Fruit fly (Drosophila melanogaster) whole organism, embryonic: ENCODE data around the gene kay.
A peak's percentile ranks its signal among the peaks of the same experiment; 100 is the strongest.

Experiments used
- Adf1 ChIP-seq: fragments of 200-800 bp; sonication (Bioruptor generic); IDR thresholded peaks from 2 replicates; pipeline ENCODE4 v1.3.6; 2022; ENCODE audit warnings: missing biosample characterization, missing genetic modification characterization
- Awh ChIP-seq: fragments of 200-800 bp; sonication (Bioruptor generic); IDR thresholded peaks from 2 replicates; pipeline ENCODE4, ENCODE4 v1.3.6; 2022; ENCODE audit warnings: missing biosample characterization, missing genetic modification characterization
- B-H2 ChIP-seq: fragments of 200-800 bp; sonication (Bioruptor generic); optimal IDR thresholded peaks from 2 replicates; lab custom pipeline; 2018; ENCODE audit warnings: missing biosample characterization, mild to moderate bottlenecking, missing genetic modification characterization
- Blimp-1 ChIP-seq: fragments of 200-800 bp; sonication (Bioruptor generic); optimal IDR thresholded peaks from 3 replicates; lab custom pipeline; 2018; ENCODE audit warnings: missing biosample characterization, missing genetic modification characterization, mild to moderate bottlenecking, moderate library complexity, missing genetic modification reagents
- CG10209 ChIP-seq: fragments of 200-800 bp; sonication (Bioruptor generic); optimal IDR thresholded peaks from 3 replicates; lab custom pipeline; 2017; ENCODE audit warnings: missing biosample characterization, mild to moderate bottlenecking, missing genetic modification characterization, missing genetic modification reagents
- CG10959 ChIP-seq: fragments of 200-800 bp; sonication (Bioruptor generic); IDR thresholded peaks from 2 replicates; pipeline ENCODE4 v1.3.6; 2022; ENCODE audit warnings: missing biosample characterization, missing genetic modification characterization
- CG11560 ChIP-seq: fragments of 200-800 bp; sonication (Bioruptor generic); IDR thresholded peaks from 3 replicates; pipeline ENCODE4 v1.3.6; 2022; ENCODE audit warnings: missing biosample characterization, missing genetic modification characterization
- CG11723 ChIP-seq: fragments of 200-800 bp; sonication (Bioruptor generic); optimal IDR thresholded peaks from 2 replicates; lab custom pipeline; 2017; ENCODE audit warnings: missing biosample characterization, mild to moderate bottlenecking, missing genetic modification characterization
- CG13775 ChIP-seq: fragments of 200-800 bp; sonication (Bioruptor generic); optimal IDR thresholded peaks from 3 replicates; lab custom pipeline; 2017; ENCODE audit warnings: missing biosample characterization, mild to moderate bottlenecking, missing genetic modification characterization
- CG14014 ChIP-seq: fragments of 200-800 bp; sonication (Bioruptor generic); IDR thresholded peaks from 2 replicates; pipeline ENCODE4 v1.3.6; 2022; ENCODE audit warnings: missing biosample characterization, missing genetic modification characterization
- CG14860 ChIP-seq: fragments of 200-800 bp; sonication (Bioruptor generic); IDR thresholded peaks from 3 replicates; pipeline ENCODE4 v1.3.6; 2022; ENCODE audit warnings: missing biosample characterization, missing genetic modification characterization; ENCODE audit not compliant: partially characterized antibody
- CG14965 ChIP-seq: fragments of 200-800 bp; sonication (Bioruptor generic); optimal IDR thresholded peaks from 2 replicates; lab custom pipeline; 2016; ENCODE audit warnings: missing biosample characterization, missing genetic modification characterization, borderline replicate concordance
- CG15696 ChIP-seq: fragments of 200-800 bp; sonication (Bioruptor generic); optimal IDR thresholded peaks from 2 replicates; lab custom pipeline; 2019; ENCODE audit warnings: missing biosample characterization, mild to moderate bottlenecking, missing genetic modification characterization, moderate library complexity
- CG2129 ChIP-seq: fragments of 200-800 bp; sonication (Bioruptor generic); IDR thresholded peaks from 2 replicates; pipeline ENCODE4 v1.3.6; 2022; ENCODE audit warnings: missing biosample characterization, missing genetic modification characterization; ENCODE audit not compliant: partially characterized antibody
- CG32767 ChIP-seq: fragments of 200-800 bp; sonication (Bioruptor generic); IDR thresholded peaks from 2 replicates; pipeline ENCODE4 v1.3.6; 2022; ENCODE audit warnings: missing biosample characterization, missing genetic modification characterization
- CG34224 ChIP-seq: fragments of 200-800 bp; sonication (Bioruptor generic); IDR thresholded peaks from 3 replicates; pipeline ENCODE4 v1.3.6; 2022; ENCODE audit warnings: missing biosample characterization, missing genetic modification characterization; ENCODE audit not compliant: partially characterized antibody
- CG3726 ChIP-seq: fragments of 200-800 bp; sonication (Bioruptor generic); IDR thresholded peaks from 3 replicates; pipeline ENCODE4, ENCODE4 v1.3.6; 2022; ENCODE audit warnings: missing biosample characterization, missing genetic modification characterization
- CG6854 ChIP-seq: fragments of 200-800 bp; sonication (Bioruptor generic); optimal IDR thresholded peaks from 3 replicates; lab custom pipeline; 2017; ENCODE audit warnings: missing biosample characterization, mild to moderate bottlenecking, missing genetic modification characterization
- CG7372 ChIP-seq: fragments of 200-800 bp; sonication (Bioruptor generic); IDR thresholded peaks from 2 replicates; pipeline ENCODE4 v1.3.6; 2022; ENCODE audit warnings: missing biosample characterization, missing genetic modification characterization
- CG7928 ChIP-seq: fragments of 200-800 bp; sonication (Bioruptor generic); optimal IDR thresholded peaks from 2 replicates; lab custom pipeline; 2017; ENCODE audit warnings: missing biosample characterization, mild to moderate bottlenecking, missing genetic modification characterization
- CrebB ChIP-seq: fragments of 200-800 bp; sonication (Bioruptor generic); optimal IDR thresholded peaks from 3 replicates; lab custom pipeline; 2018; ENCODE audit warnings: missing biosample characterization, mild to moderate bottlenecking, missing genetic modification characterization
- Doc2 ChIP-seq: fragments of 200-800 bp; sonication (Bioruptor generic); IDR thresholded peaks from 2 replicates; pipeline ENCODE4 v1.3.6; 2022; ENCODE audit warnings: missing biosample characterization, missing genetic modification characterization
- Fer3 ChIP-seq: fragments of 200-800 bp; sonication (Bioruptor generic); optimal IDR thresholded peaks from 2 replicates; lab custom pipeline; 2018; ENCODE audit warnings: missing biosample characterization, mild to moderate bottlenecking, missing genetic modification characterization, moderate library complexity
- HLH54F ChIP-seq: fragments of 200-800 bp; sonication (Bioruptor generic); optimal IDR thresholded peaks from 3 replicates; lab custom pipeline; 2016; ENCODE audit warnings: missing biosample characterization, missing genetic modification characterization
- Hr3 ChIP-seq: fragments of 200-800 bp; sonication (Bioruptor generic); optimal IDR thresholded peaks from 3 replicates; lab custom pipeline; 2016; ENCODE audit warnings: missing biosample characterization, missing genetic modification characterization
- Kr ChIP-seq: fragments of 200-800 bp; sonication (Bioruptor generic); optimal IDR thresholded peaks from 2 replicates; lab custom pipeline; 2017; ENCODE audit warnings: missing biosample characterization, mild to moderate bottlenecking, missing genetic modification characterization
- Mes4 ChIP-seq: fragments of 200-800 bp; sonication (Bioruptor generic); optimal IDR thresholded peaks from 2 replicates; lab custom pipeline; 2016; ENCODE audit warnings: missing biosample characterization, missing genetic modification characterization
- Myb ChIP-seq: fragments of 200-800 bp; sonication (Bioruptor generic); optimal IDR thresholded peaks from 2 replicates; lab custom pipeline; 2016; ENCODE audit warnings: missing biosample characterization, missing genetic modification characterization
- NFAT ChIP-seq: fragments of 200-800 bp; sonication (Bioruptor generic); IDR thresholded peaks from 2 replicates; pipeline ENCODE4 v1.3.6; 2022; ENCODE audit warnings: missing biosample characterization, missing genetic modification characterization
- Side ChIP-seq: fragments of 200-800 bp; sonication (Bioruptor generic); optimal IDR thresholded peaks from 2 replicates; lab custom pipeline; 2016; ENCODE audit warnings: missing biosample characterization, missing genetic modification characterization
- Sin3A ChIP-seq: fragments of >200 bp; optimal IDR thresholded peaks from 2 replicates; lab custom pipeline; 2018
- Sox100B ChIP-seq: fragments of 200-800 bp; sonication (Bioruptor generic); optimal IDR thresholded peaks from 3 replicates; lab custom pipeline; 2018; ENCODE audit warnings: missing biosample characterization, mild to moderate bottlenecking, missing genetic modification characterization
- al ChIP-seq: fragments of 200-800 bp; sonication (Bioruptor generic); IDR thresholded peaks from 2 replicates; pipeline ENCODE4 v1.3.6; 2022; ENCODE audit warnings: missing biosample characterization, missing genetic modification characterization
- btn ChIP-seq: fragments of 200-800 bp; sonication (Bioruptor generic); optimal IDR thresholded peaks from 2 replicates; lab custom pipeline; 2016; ENCODE audit warnings: missing biosample characterization, missing genetic modification characterization
- cas ChIP-seq: fragments of 200-800 bp; sonication (Bioruptor generic); IDR thresholded peaks from 2 replicates; pipeline ENCODE4 v1.3.6; 2022; ENCODE audit warnings: missing biosample characterization, missing genetic modification characterization
- cg ChIP-seq: fragments of 200-800 bp; sonication (Bioruptor generic); optimal IDR thresholded peaks from 3 replicates; lab custom pipeline; 2019; ENCODE audit warnings: missing biosample characterization, mild to moderate bottlenecking, missing genetic modification characterization, moderate library complexity
- dmrt11E ChIP-seq: fragments of 200-800 bp; sonication (Bioruptor generic); optimal IDR thresholded peaks from 3 replicates; lab custom pipeline; 2018; ENCODE audit warnings: missing biosample characterization, mild to moderate bottlenecking, missing genetic modification characterization, moderate library complexity
- dmrt99B ChIP-seq: fragments of 200-800 bp; sonication (Bioruptor generic); optimal IDR thresholded peaks from 2 replicates; lab custom pipeline; 2018; ENCODE audit warnings: missing biosample characterization, mild to moderate bottlenecking, missing genetic modification characterization, moderate library complexity
- dysf ChIP-seq: fragments of 200-800 bp; sonication (Bioruptor generic); IDR thresholded peaks from 3 replicates; pipeline ENCODE4 v1.3.6; 2022; ENCODE audit warnings: missing biosample characterization, missing genetic modification characterization
- ewg ChIP-seq: fragments of 200-800 bp; sonication (Bioruptor generic); optimal IDR thresholded peaks from 3 replicates; lab custom pipeline; 2017; ENCODE audit warnings: mild to moderate bottlenecking, missing biosample characterization, missing genetic modification reagents, missing genetic modification characterization
- exex ChIP-seq: fragments of 200-800 bp; sonication (Bioruptor generic); optimal IDR thresholded peaks from 4 replicates; lab custom pipeline; 2018; ENCODE audit warnings: missing biosample characterization, mild to moderate bottlenecking, missing genetic modification characterization, moderate library complexity
- hkb ChIP-seq, 2 experiments: fragments of 200-800 bp in 1 of 2; fragments of >200 bp in 1 of 2; sonication (Bioruptor generic) in 1 of 2; IDR thresholded peaks in 1 of 2; optimal IDR thresholded peaks in 1 of 2; 2 replicates each; pipeline versions ENCODE4 v1.3.6 to Lab custom; 2017 to 2022; ENCODE audit warnings: missing biosample characterization in 1 of 2, missing genetic modification characterization in 1 of 2
- jing ChIP-seq: fragments of 200-800 bp; sonication (Bioruptor generic); optimal IDR thresholded peaks from 2 replicates; lab custom pipeline; 2018; ENCODE audit warnings: missing biosample characterization, mild to moderate bottlenecking, missing genetic modification characterization
- sc ChIP-seq, 3 experiments: fragments of >200 bp in 2 of 3; fragments of 200-800 bp in 1 of 3; sonication (Bioruptor generic) in 1 of 3; optimal IDR thresholded peaks; 2 replicates in 2 of 3; 3 replicates in 1 of 3; lab custom pipeline; 2017; ENCODE audit warnings: mild to moderate bottlenecking in 1 of 3, missing biosample characterization in 1 of 3, missing genetic modification characterization in 1 of 3, missing genetic modification reagents in 1 of 3
- sd ChIP-seq: fragments of 200-800 bp; sonication (Bioruptor generic); optimal IDR thresholded peaks from 3 replicates; lab custom pipeline; 2018; ENCODE audit warnings: missing biosample characterization, mild to moderate bottlenecking, missing genetic modification characterization, moderate library complexity
- sim ChIP-seq: fragments of 200-800 bp; sonication (Bioruptor generic); IDR thresholded peaks from 2 replicates; pipeline ENCODE4 v1.3.6; 2022; ENCODE audit warnings: missing biosample characterization, missing genetic modification characterization
- slou ChIP-seq: fragments of 200-800 bp; sonication (Bioruptor generic); optimal IDR thresholded peaks from 3 replicates; lab custom pipeline; 2016; ENCODE audit warnings: missing biosample characterization, missing genetic modification characterization
- sob ChIP-seq: fragments of 200-800 bp; sonication (Bioruptor generic); IDR thresholded peaks from 2 replicates; pipeline ENCODE4 v1.3.6; 2022; ENCODE audit warnings: missing biosample characterization, missing genetic modification characterization
- trh ChIP-seq: fragments of 200-800 bp; sonication (Bioruptor generic); optimal IDR thresholded peaks from 2 replicates; lab custom pipeline; 2016; ENCODE audit warnings: missing biosample characterization, missing genetic modification characterization
- unc-4 ChIP-seq: fragments of 200-800 bp; sonication (Bioruptor generic); IDR thresholded peaks from 2 replicates; pipeline ENCODE4 v1.3.6; 2022; ENCODE audit warnings: missing biosample characterization, missing genetic modification characterization; ENCODE audit not compliant: partially characterized antibody
- vvl ChIP-seq: fragments of 200-800 bp; sonication (Bioruptor generic); IDR thresholded peaks from 2 replicates; pipeline ENCODE4 v1.3.6; 2022; ENCODE audit warnings: missing biosample characterization, missing genetic modification characterization

kay gene

DNA sequence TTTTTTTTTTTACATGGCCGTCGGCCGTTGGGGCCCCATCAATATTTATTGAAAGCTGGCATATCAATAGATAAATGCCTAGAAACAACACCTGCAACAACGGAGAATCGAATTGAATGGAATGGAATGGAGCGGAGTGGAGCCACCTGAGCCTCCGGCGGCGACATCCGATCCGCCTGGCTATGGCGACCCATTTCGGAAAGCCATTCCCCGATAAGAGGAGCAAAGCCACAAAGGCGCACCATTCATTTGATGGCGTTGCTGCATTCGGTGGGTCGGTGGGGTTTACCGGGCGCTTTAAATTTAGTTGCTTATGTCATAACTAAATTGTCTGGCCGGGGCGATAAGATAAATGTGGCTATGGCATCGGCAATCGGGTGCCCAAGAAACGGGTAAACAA, 16.1 kb downstream of the kay start (continued):
- no peak for TF ChIP-seq trh (GFP tag; lab: Kevin White, UChicago)
- no peak for TF ChIP-seq Myb (GFP tag; lab: Kevin White, UChicago)
- TF ChIP-seq Doc2 (GFP tag; lab: Robert Waterston, UW) = no peak
- no peak for TF ChIP-seq sim (GFP tag; lab: Robert Waterston, UW)
- TF ChIP-seq Hr3 (GFP tag; lab: Kevin White, UChicago) = no peak
- no peak for TF ChIP-seq Adf1 (GFP tag; lab: Robert Waterston, UW)
- TF ChIP-seq hkb (optimal IDR thresholded peaks at IDR 0.05; lab: Kevin White, UChicago) = no peak
- no peak for TF ChIP-seq hkb (GFP tag; IDR thresholded peaks at IDR 0.05; lab: Robert Waterston, UW)
- no peak for TF ChIP-seq Awh
- TF ChIP-seq Sin3A (lab: Kevin White, UChicago) = no peak
- no peak for TF ChIP-seq cg
- no peak for TF ChIP-seq cas (GFP tag; lab: Robert Waterston, UW)
- no peak for TF ChIP-seq sc (optimal IDR thresholded peaks at IDR 0.05; lab: Kevin White, UChicago)
- TF ChIP-seq sc (GFP tag; optimal IDR thresholded peaks at IDR 0.05; lab: Kevin White, UChicago) = no peak
- TF ChIP-seq CG2129 = no peak
- TF ChIP-seq Blimp-1 (GFP tag; lab: Kevin White, UChicago) = no peak
- TF ChIP-seq NFAT (GFP tag; lab: Robert Waterston, UW) = 0 out of 2 replicates have a peak, but pooled peaks have one; percentile 11
- TF ChIP-seq CG6854 (GFP tag; lab: Kevin White, UChicago) = no peak
- TF ChIP-seq Side (GFP tag; lab: Kevin White, UChicago) = no peak
- TF ChIP-seq exex = peak; percentile 65
- peak; percentile 10 for TF ChIP-seq sd (tag; lab: Kevin White, UChicago)
- TF ChIP-seq CG7928 (GFP tag; lab: Kevin White, UChicago) = no peak
- no peak for TF ChIP-seq Mes4 (GFP tag; lab: Kevin White, UChicago)
- TF ChIP-seq CG32767 (GFP tag; lab: Robert Waterston, UW) = no peak
- TF ChIP-seq sob (GFP tag; lab: Robert Waterston, UW) = 0 out of 2 replicates have a peak, but pooled peaks have one; percentile 8
- TF ChIP-seq CG3726 (GFP tag; lab: Robert Waterston, UW) = no peak
- no peak for TF ChIP-seq CG14965
- no peak for TF ChIP-seq Kr
- TF ChIP-seq CG14014 (GFP tag; lab: Robert Waterston, UW) = no peak
- TF ChIP-seq B-H2 (GFP tag; lab: Kevin White, UChicago) = no peak
- peak; percentile 2 for TF ChIP-seq Sox100B (GFP tag; lab: Kevin White, UChicago)
- no peak for TF ChIP-seq CG7372 (GFP tag; lab: Robert Waterston, UW)
- TF ChIP-seq vvl (GFP tag; lab: Robert Waterston, UW) = 0 out of 2 replicates have a peak, but pooled peaks have one; percentile 8
- TF ChIP-seq CG11560 (tag; lab: Robert Waterston, UW) = no peak
- TF ChIP-seq CG13775 (GFP tag; lab: Kevin White, UChicago) = no peak
- TF ChIP-seq CG14860 (GFP tag; lab: Robert Waterston, UW) = no peak
- TF ChIP-seq btn = no peak
- TF ChIP-seq jing (GFP tag; lab: Kevin White, UChicago) = no peak
- no peak for TF ChIP-seq CG11723 (GFP tag; lab: Kevin White, UChicago)
- no peak for TF ChIP-seq HLH54F (GFP tag; lab: Kevin White, UChicago)
- TF ChIP-seq unc-4 (GFP tag; lab: Robert Waterston, UW) = no peak
- TF ChIP-seq slou = no peak
- TF ChIP-seq ewg = no peak
- no peak for TF ChIP-seq CrebB (tag; lab: Kevin White, UChicago)
- TF ChIP-seq Fer3 (tag; lab: Kevin White, UChicago) = no peak
- TF ChIP-seq dysf (GFP tag; lab: Robert Waterston, UW) = no peak
- no peak for TF ChIP-seq dmrt99B (tag; lab: Kevin White, UChicago)
- no peak for TF ChIP-seq al (GFP tag; lab: Robert Waterston, UW)
- TF ChIP-seq CG34224 (GFP tag; lab: Robert Waterston, UW) = no peak
- TF ChIP-seq CG10209 (GFP tag; lab: Kevin White, UChicago) = no peak
- TF ChIP-seq dmrt11E (tag; lab: Kevin White, UChicago) = no peak
- no peak for TF ChIP-seq CG10959 (GFP tag; lab: Robert Waterston, UW)
- no peak for TF ChIP-seq CG15696 (tag; lab: Kevin White, UChicago)
